Fruit fly (Drosophila melanogaster) whole organism: ENCODE results near the gene CG8833.

Experiments used
- CG8478 ChIP-seq: fragments of >200 bp; optimal IDR thresholded peaks from 2 replicates; lab custom pipeline; 2018; ENCODE audit warnings: inconsistent platforms
- Dll ChIP-seq: fragments of >200 bp; optimal IDR thresholded peaks from 2 replicates; lab custom pipeline; 2017
- EcR ChIP-seq, 2 experiments: fragments of >200 bp; optimal IDR thresholded peaks; 2 replicates each; lab custom pipeline; 2017; ENCODE audit warnings: missing biosample characterization in 2 of 2, missing genetic modification characterization in 2 of 2, missing genetic modification reagents in 2 of 2
- pan ChIP-seq: fragments of >200 bp; optimal IDR thresholded peaks from 2 replicates; lab custom pipeline; 2017
- psq ChIP-seq: fragments of >200 bp; optimal IDR thresholded peaks from 2 replicates; lab custom pipeline; 2017
- usp ChIP-seq: fragments of >200 bp; optimal IDR thresholded peaks from 2 replicates; lab custom pipeline; 2017; ENCODE audit warnings: missing biosample characterization, missing genetic modification characterization, mixed read lengths

CG8833 gene

dm6 chr3L:13882532-13882931, 46.3 kb downstream of the CG8833 start:
- TF ChIP-seq EcR (GFP tag; optimal IDR thresholded peaks at IDR 0.05; lab: Kevin White, UChicago) (no peak), Dll (lab: Kevin White, UChicago) (no peak), psq (lab: Kevin White, UChicago) (no peak), CG8478 (lab: Kevin White, UChicago) (no peak), usp (GFP tag; lab: Kevin White, UChicago) (no peak), pan (no peak)

- TF ChIP-seq usp (GFP tag; lab: Kevin White, UChicago) (no peak), CG8478 (lab: Kevin White, UChicago) (no peak), pan (no peak), EcR (GFP tag; optimal IDR thresholded peaks at IDR 0.05; lab: Kevin White, UChicago) (no peak), Dll (lab: Kevin White, UChicago) (no peak), psq (lab: Kevin White, UChicago) (no peak)
These were observed 47.2 kb downstream of the CG8833 start for dm6 chr3L:13881555-13881954.

dm6 chr3L:13878729-13879128, 50.1 kb downstream of the CG8833 start, which contains the start of gene CG13737:
Gene CG13737 (plus strand): TSS chr3L:13878994.
- TF ChIP-seq CG8478 (lab: Kevin White, UChicago) (no peak), usp (GFP tag; lab: Kevin White, UChicago) (no peak), Dll (lab: Kevin White, UChicago) (no peak), EcR (GFP tag; optimal IDR thresholded peaks at IDR 0.05; lab: Kevin White, UChicago) (no peak), psq (lab: Kevin White, UChicago) (no peak), pan (no peak)

- TF ChIP-seq psq (lab: Kevin White, UChicago) (no peak), Dll (lab: Kevin White, UChicago) (no peak), EcR (GFP tag; optimal IDR thresholded peaks at IDR 0.05; lab: Kevin White, UChicago) (no peak), CG8478 (lab: Kevin White, UChicago) (no peak), usp (GFP tag; lab: Kevin White, UChicago) (no peak), pan (no peak)
These were observed 50.9 kb downstream of the CG8833 start for dm6 chr3L:13877904-13878303.

dm6 chr3L:13876967-13877366, 51.8 kb downstream of the CG8833 start:
- TF ChIP-seq EcR (GFP tag; optimal IDR thresholded peaks at IDR 0.05; lab: Kevin White, UChicago) (no peak), pan (no peak), CG8478 (lab: Kevin White, UChicago) (no peak), Dll (lab: Kevin White, UChicago) (no peak)
